Worm (Caenorhabditis elegans): Measurements from ENCODE around the gene Y51H7BR.7.

The Y51H7BR.7 gene

ce11 chrII:1537321-1537720, 11.9 kb upstream of the Y51H7BR.7 start, which contains the start of gene fbxb-42:
TSS of gene fbxb-42 (plus strand) at chrII:1537621.
- no peak for TF ChIP-seq nhr-6 (tag; optimal IDR thresholded peaks at IDR 0.05)
- no peak for TF ChIP-seq nhr-10 (tag; optimal IDR thresholded peaks at IDR 0.05)
- no peak for TF ChIP-seq nhr-21 (tag; optimal IDR thresholded peaks at IDR 0.05)
- no peak for TF ChIP-seq unc-39 (tag; optimal IDR thresholded peaks at IDR 0.05)
- TF ChIP-seq peb-1 (tag; optimal IDR thresholded peaks at IDR 0.05): no peak
- TF ChIP-seq gmeb-1 (tag; optimal IDR thresholded peaks at IDR 0.05): no peak
- no peak for TF ChIP-seq F13H6.1 (tag; optimal IDR thresholded peaks at IDR 0.05)
- no peak for TF ChIP-seq blmp-1 (tag; optimal IDR thresholded peaks at IDR 0.05; ENCODE audit: insufficient read depth)
- no peak for TF ChIP-seq Y55F3AM.14 (GFP tag; optimal IDR thresholded peaks at IDR 0.05)
- no peak for TF ChIP-seq lin-11 (tag; optimal IDR thresholded peaks at IDR 0.05)
- TF ChIP-seq nhr-77 (tag; optimal IDR thresholded peaks at IDR 0.05): no peak
- TF ChIP-seq nhr-12 (tag; optimal IDR thresholded peaks at IDR 0.05): no peak
- no peak for TF ChIP-seq mdl-1 (tag; optimal IDR thresholded peaks at IDR 0.05)
- no peak for TF ChIP-seq egl-27 (tag; optimal IDR thresholded peaks at IDR 0.05)

- TF ChIP-seq zag-1 (tag; optimal IDR thresholded peaks at IDR 0.05): no peak
- TF ChIP-seq unc-62 (GFP tag; optimal IDR thresholded peaks at IDR 0.05): no peak
- TF ChIP-seq ztf-1 (GFP tag; conservative IDR thresholded peaks at IDR 0.05): no peak
- no peak for TF ChIP-seq elt-3 (tag; optimal IDR thresholded peaks at IDR 0.05)
- no peak for TF ChIP-seq nhr-6 (tag; optimal IDR thresholded peaks at IDR 0.05)
- TF ChIP-seq sem-4 (tag; optimal IDR thresholded peaks at IDR 0.05): no peak
- no peak for TF ChIP-seq nhr-12 (tag; optimal IDR thresholded peaks at IDR 0.05)
- TF ChIP-seq F13H6.1 (tag; optimal IDR thresholded peaks at IDR 0.05): no peak
- no peak for TF ChIP-seq Y55F3AM.14 (GFP tag; optimal IDR thresholded peaks at IDR 0.05)
- TF ChIP-seq ceh-16 (tag; optimal IDR thresholded peaks at IDR 0.05): no peak
- TF ChIP-seq mab-5 (tag; optimal IDR thresholded peaks at IDR 0.05): no peak
- TF ChIP-seq nhr-77 (tag; optimal IDR thresholded peaks at IDR 0.05): no peak
- TF ChIP-seq aly-2 (tag; optimal IDR thresholded peaks at IDR 0.05): no peak
- TF ChIP-seq mbf-1 (tag; optimal IDR thresholded peaks at IDR 0.05): no peak
- no peak for TF ChIP-seq alr-1 (tag; optimal IDR thresholded peaks at IDR 0.05)
- TF ChIP-seq sma-9 (GFP tag; optimal IDR thresholded peaks at IDR 0.05): no peak
- TF ChIP-seq sma-9 (tag; optimal IDR thresholded peaks at IDR 0.05): no peak
- no peak for TF ChIP-seq fos-1 (tag; optimal IDR thresholded peaks at IDR 0.05)
- TF ChIP-seq nhr-10 (tag; optimal IDR thresholded peaks at IDR 0.05): no peak
Measured at ce11 chrII:1535931-1536330, 10.5 kb upstream of the Y51H7BR.7 start, which contains the start of gene fbxb-43. TSS of gene fbxb-43 (plus strand) at chrII:1536231.

ce11 chrII:1529057-1529456, 3.7 kb upstream of the Y51H7BR.7 start, which contains the start of gene Y51H7BR.4:
TSS of gene Y51H7BR.4 (plus strand) at chrII:1529357.
- TF ChIP-seq unc-55 (GFP tag; optimal IDR thresholded peaks at IDR 0.05): no peak
- no peak for TF ChIP-seq nhr-12 (tag; optimal IDR thresholded peaks at IDR 0.05)
- no peak for TF ChIP-seq skn-1 (tag; optimal IDR thresholded peaks at IDR 0.05)
- no peak for TF ChIP-seq F13H6.1 (tag; optimal IDR thresholded peaks at IDR 0.05)
- TF ChIP-seq nhr-21 (tag; optimal IDR thresholded peaks at IDR 0.05): no peak
- TF ChIP-seq dmd-4 (tag; optimal IDR thresholded peaks at IDR 0.05): no peak
- no peak for TF ChIP-seq nhr-129 (tag; optimal IDR thresholded peaks at IDR 0.05)
- no peak for TF ChIP-seq lsy-2 (tag; optimal IDR thresholded peaks at IDR 0.05)
- no peak for TF ChIP-seq nhr-23 (tag; optimal IDR thresholded peaks at IDR 0.05)
- no peak for TF ChIP-seq nhr-25 (tag; optimal IDR thresholded peaks at IDR 0.05)
- TF ChIP-seq mbf-1 (tag; optimal IDR thresholded peaks at IDR 0.05): no peak
- TF ChIP-seq lin-13 (GFP tag; optimal IDR thresholded peaks at IDR 0.05): no peak
- TF ChIP-seq mdl-1 (tag; optimal IDR thresholded peaks at IDR 0.05): no peak
- TF ChIP-seq gmeb-1 (tag; optimal IDR thresholded peaks at IDR 0.05): no peak
- no peak for TF ChIP-seq C34F6.9 (tag; optimal IDR thresholded peaks at IDR 0.05)

ce11 chrII:1521956-1522355, 3.4 kb downstream of the Y51H7BR.7 start:
- no peak for TF ChIP-seq nhr-12 (tag; optimal IDR thresholded peaks at IDR 0.05)
- no peak for TF ChIP-seq nhr-23 (tag; optimal IDR thresholded peaks at IDR 0.05)
- no peak for TF ChIP-seq lin-39 (tag; optimal IDR thresholded peaks at IDR 0.05)
- TF ChIP-seq nhr-21 (tag; optimal IDR thresholded peaks at IDR 0.05): no peak
- TF ChIP-seq C34F6.9 (tag; optimal IDR thresholded peaks at IDR 0.05): no peak

All from whole organism, L2 larva.